Fruit fly (Drosophila melanogaster) whole organism, prepupa: ENCODE measurements around the gene EloA.
A peak's percentile ranks its signal among the peaks of the same experiment; 100 is the strongest.

ENCODE experiments used
- Blimp-1 ChIP-seq: fragments of 200-800 bp; sonication (Bioruptor generic); optimal IDR thresholded peaks from 3 replicates; lab custom pipeline; 2017; ENCODE audit warnings: missing biosample characterization, missing genetic modification characterization, mild to moderate bottlenecking, moderate library complexity, missing genetic modification reagents
- CG10631 ChIP-seq: fragments of 200-800 bp; sonication (Bioruptor generic); optimal IDR thresholded peaks from 2 replicates; lab custom pipeline; 2016; ENCODE audit warnings: missing biosample characterization, missing genetic modification characterization
- CG11762 ChIP-seq: fragments of 200-800 bp; sonication (Bioruptor generic); optimal IDR thresholded peaks from 3 replicates; lab custom pipeline; 2016; ENCODE audit warnings: missing biosample characterization, missing genetic modification characterization; ENCODE audit not compliant: insufficient read depth
- CG11902 ChIP-seq: fragments of 200-800 bp; sonication (Bioruptor generic); optimal IDR thresholded peaks from 3 replicates; lab custom pipeline; 2016; ENCODE audit warnings: missing biosample characterization, missing genetic modification characterization
- CG15336 ChIP-seq: fragments of 200-800 bp; sonication (Bioruptor generic); IDR thresholded peaks from 2 replicates; pipeline ENCODE4 v1.3.6; 2022; ENCODE audit warnings: missing biosample characterization, missing genetic modification characterization
- CG1621 ChIP-seq: fragments of 200-800 bp; sonication (Bioruptor generic); optimal IDR thresholded peaks from 3 replicates; lab custom pipeline; 2018; ENCODE audit warnings: missing biosample characterization, mild to moderate bottlenecking, missing genetic modification characterization
- CG16779 ChIP-seq: fragments of 200-800 bp; sonication (Bioruptor generic); optimal IDR thresholded peaks from 3 replicates; lab custom pipeline; 2017; ENCODE audit warnings: missing biosample characterization, mild to moderate bottlenecking, missing genetic modification characterization
- CG31627 ChIP-seq: fragments of 200-800 bp; sonication (Bioruptor generic); optimal IDR thresholded peaks from 3 replicates; lab custom pipeline; 2016; ENCODE audit warnings: missing biosample characterization, missing genetic modification characterization
- CG32006 ChIP-seq: fragments of 200-800 bp; sonication (Bioruptor generic); optimal IDR thresholded peaks from 3 replicates; lab custom pipeline; 2017; ENCODE audit warnings: missing biosample characterization, mild to moderate bottlenecking, missing genetic modification characterization
- CG34406 ChIP-seq: fragments of 200-800 bp; sonication (Bioruptor generic); optimal IDR thresholded peaks from 3 replicates; lab custom pipeline; 2016; ENCODE audit warnings: missing biosample characterization, missing genetic modification characterization
- CG3919 ChIP-seq: fragments of 200-800 bp; sonication (Bioruptor generic); optimal IDR thresholded peaks from 3 replicates; lab custom pipeline; 2016; ENCODE audit warnings: missing biosample characterization, missing genetic modification characterization
- CG6163 ChIP-seq: fragments of 200-800 bp; sonication (Bioruptor generic); IDR thresholded peaks from 3 replicates; pipeline ENCODE4 v1.3.6; 2022; ENCODE audit warnings: missing biosample characterization, missing genetic modification characterization
- CG6276 ChIP-seq: fragments of 200-800 bp; sonication (Bioruptor generic); optimal IDR thresholded peaks from 2 replicates; lab custom pipeline; 2017; ENCODE audit warnings: missing biosample characterization, mild to moderate bottlenecking, missing genetic modification characterization
- CG6792 ChIP-seq: fragments of 200-800 bp; sonication (Bioruptor generic); optimal IDR thresholded peaks from 3 replicates; lab custom pipeline; 2016; ENCODE audit warnings: missing biosample characterization, missing genetic modification characterization
- CG6808 ChIP-seq: fragments of 200-800 bp; sonication (Bioruptor generic); optimal IDR thresholded peaks from 3 replicates; lab custom pipeline; 2017; ENCODE audit warnings: missing biosample characterization, missing genetic modification characterization, mild to moderate bottlenecking, moderate library complexity, missing genetic modification reagents
- CG7368 ChIP-seq: fragments of 200-800 bp; sonication (Bioruptor generic); optimal IDR thresholded peaks from 3 replicates; lab custom pipeline; 2016; ENCODE audit warnings: missing biosample characterization, missing genetic modification characterization
- CG8119 ChIP-seq: fragments of 200-800 bp; sonication (Bioruptor generic); IDR thresholded peaks from 3 replicates; pipeline ENCODE4 v1.3.6; 2022; ENCODE audit warnings: missing biosample characterization, missing genetic modification characterization
- CG8319 ChIP-seq: fragments of 200-800 bp; sonication (Bioruptor generic); optimal IDR thresholded peaks from 3 replicates; lab custom pipeline; 2016; ENCODE audit warnings: missing biosample characterization, missing genetic modification characterization
- CG8632 ChIP-seq: fragments of 200-800 bp; sonication (Bioruptor generic); optimal IDR thresholded peaks from 3 replicates; lab custom pipeline; 2016; ENCODE audit warnings: missing biosample characterization, missing genetic modification characterization
- CG9139 ChIP-seq: fragments of 200-800 bp; sonication (Bioruptor generic); optimal IDR thresholded peaks from 3 replicates; lab custom pipeline; 2017; ENCODE audit warnings: missing biosample characterization, mild to moderate bottlenecking, missing genetic modification characterization
- Eip75B ChIP-seq: fragments of 200-800 bp; sonication (Bioruptor generic); optimal IDR thresholded peaks from 3 replicates; lab custom pipeline; 2016; ENCODE audit warnings: missing biosample characterization, missing genetic modification characterization
- Eip78C ChIP-seq: fragments of 200-800 bp; sonication (Bioruptor generic); peaks from one replicate; lab custom pipeline; 2016; ENCODE audit warnings: missing biosample characterization, missing genetic modification characterization
- Ets21C ChIP-seq: fragments of 200-800 bp; sonication (Bioruptor generic); optimal IDR thresholded peaks from 3 replicates; lab custom pipeline; 2016; ENCODE audit warnings: missing biosample characterization, missing genetic modification characterization
- Gug ChIP-seq: fragments of 200-800 bp; sonication (Bioruptor generic); IDR thresholded peaks from 2 replicates; pipeline ENCODE4 v1.3.6; 2022; ENCODE audit warnings: missing biosample characterization, missing genetic modification characterization
- Hr38 ChIP-seq: sonication (Bioruptor generic); optimal IDR thresholded peaks from 2 replicates; lab custom pipeline; 2016; ENCODE audit warnings: missing biosample characterization, missing genetic modification characterization
- Hr39 ChIP-seq: fragments of 200-800 bp; sonication (Bioruptor generic); optimal IDR thresholded peaks from 2 replicates; lab custom pipeline; 2016; ENCODE audit warnings: missing biosample characterization, missing genetic modification characterization
- Lpt ChIP-seq: fragments of 200-800 bp; sonication (Bioruptor generic); optimal IDR thresholded peaks from 3 replicates; lab custom pipeline; 2016; ENCODE audit warnings: missing biosample characterization, missing genetic modification characterization
- Met ChIP-seq: fragments of 200-800 bp; sonication (Bioruptor generic); optimal IDR thresholded peaks from 3 replicates; lab custom pipeline; 2016; ENCODE audit warnings: missing biosample characterization, missing genetic modification characterization
- Smox ChIP-seq: fragments of 200-800 bp; sonication (Bioruptor generic); optimal IDR thresholded peaks from 3 replicates; lab custom pipeline; 2016; ENCODE audit warnings: missing biosample characterization, missing genetic modification characterization
- Sox102F ChIP-seq: fragments of 200-800 bp; sonication (Bioruptor generic); optimal IDR thresholded peaks from 2 replicates; lab custom pipeline; 2016; ENCODE audit warnings: missing biosample characterization, mild to moderate bottlenecking, missing genetic modification characterization
- Sox14 ChIP-seq: fragments of 200-800 bp; sonication (Bioruptor generic); optimal IDR thresholded peaks from 3 replicates; lab custom pipeline; 2016; ENCODE audit warnings: missing biosample characterization, missing genetic modification characterization
- Sox15 ChIP-seq: fragments of 200-800 bp; sonication (Bioruptor generic); optimal IDR thresholded peaks from 3 replicates; lab custom pipeline; 2016; ENCODE audit warnings: missing biosample characterization, missing genetic modification characterization
- achi ChIP-seq: fragments of 200-800 bp; sonication (Bioruptor generic); optimal IDR thresholded peaks from 3 replicates; lab custom pipeline; 2016; ENCODE audit warnings: missing biosample characterization, missing genetic modification characterization
- acj6 ChIP-seq: fragments of 200-800 bp; sonication (Bioruptor generic); optimal IDR thresholded peaks from 3 replicates; lab custom pipeline; 2016; ENCODE audit warnings: missing biosample characterization, missing genetic modification characterization
- cyc ChIP-seq: fragments of 200-800 bp; sonication (Bioruptor generic); optimal IDR thresholded peaks from 3 replicates; lab custom pipeline; 2016; ENCODE audit warnings: missing biosample characterization, missing genetic modification characterization
- dac ChIP-seq: fragments of 200-800 bp; sonication (Bioruptor generic); optimal IDR thresholded peaks from 2 replicates; lab custom pipeline; 2017; ENCODE audit warnings: missing biosample characterization, mild to moderate bottlenecking, missing genetic modification characterization
- dsx ChIP-seq: fragments of 200-800 bp; optimal IDR thresholded peaks from 3 replicates; lab custom pipeline; 2019; ENCODE audit warnings: missing biosample characterization, mild to moderate bottlenecking, missing genetic modification characterization, moderate library complexity; ENCODE audit not compliant: poor library complexity, severe bottlenecking
- eg ChIP-seq: fragments of 200-800 bp; sonication (Bioruptor generic); IDR thresholded peaks from 3 replicates; pipeline ENCODE4 v1.3.6; 2022; ENCODE audit warnings: missing biosample characterization, missing genetic modification characterization
- esn ChIP-seq: fragments of 200-800 bp; sonication (Bioruptor generic); optimal IDR thresholded peaks from 2 replicates; lab custom pipeline; 2016; ENCODE audit warnings: missing biosample characterization, mild to moderate bottlenecking, missing genetic modification characterization, moderate library complexity
- fd59A ChIP-seq: fragments of 200-800 bp; sonication (Bioruptor generic); optimal IDR thresholded peaks from 2 replicates; lab custom pipeline; 2017; ENCODE audit warnings: missing biosample characterization, mild to moderate bottlenecking, missing genetic modification characterization, missing genetic modification reagents
- fd85E ChIP-seq: fragments of 200-800 bp; sonication (Bioruptor generic); optimal IDR thresholded peaks from 3 replicates; lab custom pipeline; 2016; ENCODE audit warnings: missing biosample characterization, missing genetic modification characterization
- fkh ChIP-seq: fragments of 200-800 bp; sonication (Bioruptor generic); optimal IDR thresholded peaks from 3 replicates; lab custom pipeline; 2017; ENCODE audit warnings: missing biosample characterization, mild to moderate bottlenecking, missing genetic modification characterization, moderate library complexity
- lz ChIP-seq: fragments of 200-800 bp; sonication (Bioruptor generic); optimal IDR thresholded peaks from 3 replicates; lab custom pipeline; 2016; ENCODE audit warnings: missing biosample characterization, missing genetic modification characterization
- net ChIP-seq: fragments of 200-800 bp; sonication (Bioruptor generic); optimal IDR thresholded peaks from 3 replicates; lab custom pipeline; 2016; ENCODE audit warnings: missing biosample characterization, missing genetic modification characterization
- salr ChIP-seq, 2 experiments: fragments of 200-800 bp; sonication (Bioruptor generic); optimal IDR thresholded peaks; 3 replicates each; lab custom pipeline; 2016 to 2018; ENCODE audit warnings: missing biosample characterization in 2 of 2, missing genetic modification characterization in 2 of 2, mild to moderate bottlenecking in 1 of 2
- ss ChIP-seq, 2 experiments: fragments of 200-800 bp; sonication (Bioruptor generic); optimal IDR thresholded peaks; 2 replicates in 1 of 2; 3 replicates in 1 of 2; lab custom pipeline; 2017 to 2018; ENCODE audit warnings: mild to moderate bottlenecking in 2 of 2, missing biosample characterization in 2 of 2, missing genetic modification characterization in 2 of 2, moderate library complexity in 1 of 2
- svp ChIP-seq: fragments of 200-800 bp; sonication (Bioruptor generic); peaks from one replicate; lab custom pipeline; 2016; ENCODE audit warnings: missing biosample characterization, missing genetic modification characterization
- vri ChIP-seq: fragments of 200-800 bp; sonication (Bioruptor generic); optimal IDR thresholded peaks from 3 replicates; lab custom pipeline; 2016; ENCODE audit warnings: missing biosample characterization, mild to moderate bottlenecking, missing genetic modification characterization

Gene EloA

dm6 chr3R:23293066-23293777 lies 41.9 kb downstream of the EloA start (continued):
- TF ChIP-seq CG34406 (GFP tag; lab: Kevin White, UChicago) (peak; percentile 39), fd85E (GFP tag; lab: Kevin White, UChicago) (no peak), net (peak; percentile 74), Hr38 (GFP tag; lab: Kevin White, UChicago) (no peak), CG6276 (GFP tag; lab: Kevin White, UChicago) (peak; percentile 32), CG6792 (GFP tag; lab: Kevin White, UChicago) (no peak), CG8319 (GFP tag; lab: Kevin White, UChicago) (peak; percentile 7), Eip75B (GFP tag; lab: Kevin White, UChicago) (peak; percentile 36)

DNA sequence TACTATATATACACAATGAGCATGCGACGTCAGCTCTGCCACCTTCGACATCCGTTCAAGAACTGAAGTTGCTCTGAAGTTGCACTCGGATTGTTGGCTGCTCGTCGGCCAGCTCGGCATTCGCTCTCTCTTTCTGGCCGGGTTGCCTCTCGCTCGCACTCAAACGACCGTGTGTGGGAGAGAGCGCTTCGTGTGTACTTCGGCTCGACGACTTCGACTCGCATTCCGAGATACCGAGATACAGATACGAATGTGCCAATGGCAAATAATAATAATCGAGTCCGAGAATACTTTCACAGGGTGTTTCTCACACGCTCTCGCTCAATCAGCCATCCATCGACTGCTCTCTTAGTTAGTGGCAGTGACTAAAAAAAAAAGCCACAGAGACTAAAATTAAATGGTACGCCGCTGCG lies 44.0 kb downstream of the EloA start:
- TF ChIP-seq CG8319 (GFP tag; lab: Kevin White, UChicago) (peak; percentile 40), fd85E (GFP tag; lab: Kevin White, UChicago) (peak; percentile 53), ss (GFP tag; optimal IDR thresholded peaks at IDR 0.05; lab: Kevin White, UChicago) (peak; percentile 83 to 84), salr (GFP tag; optimal IDR thresholded peaks at IDR 0.05; lab: Kevin White, UChicago) (peak; percentile 54 to 58), vri (GFP tag; lab: Kevin White, UChicago) (peak; percentile 82), CG31627 (no peak), Lpt (GFP tag; lab: Kevin White, UChicago) (peak; percentile 53), Sox15 (GFP tag; lab: Kevin White, UChicago) (no peak), CG15336 (GFP tag; lab: Robert Waterston, UW) (peak; percentile 73), eg (peak; percentile 83), fkh (peak; percentile 78), lz (peak; percentile 12), CG1621 (tag; lab: Kevin White, UChicago) (peak; percentile 72), CG8119 (GFP tag; lab: Robert Waterston, UW) (peak; percentile 78), acj6 (peak; percentile 23), CG8632 (GFP tag; lab: Kevin White, UChicago) (peak; percentile 39), CG6163 (GFP tag; lab: Robert Waterston, UW) (peak; percentile 78), Sox102F (peak; percentile 74), svp (GFP tag; lab: Kevin White, UChicago) (peak; percentile 81), CG3919 (GFP tag; lab: Kevin White, UChicago) (peak; percentile 73), dsx (GFP tag; lab: Kevin White, UChicago) (peak; percentile 78), Gug (GFP tag; lab: Robert Waterston, UW) (no peak), CG9139 (GFP tag; lab: Kevin White, UChicago) (peak; percentile 51), CG7368 (GFP tag; lab: Kevin White, UChicago) (peak; percentile 60), CG6276 (GFP tag; lab: Kevin White, UChicago) (peak; percentile 70), fd59A (peak; percentile 23), cyc (GFP tag; lab: Kevin White, UChicago) (peak; percentile 9), CG11762 (GFP tag; lab: Kevin White, UChicago) (no peak), CG11902 (GFP tag; lab: Kevin White, UChicago) (no peak), CG16779 (peak; percentile 30), dac (GFP tag; lab: Kevin White, UChicago) (peak; percentile 17), CG10631 (no peak), CG32006 (GFP tag; lab: Kevin White, UChicago) (peak; percentile 51), Met (GFP tag; lab: Kevin White, UChicago) (peak; percentile 49), Smox (peak; percentile 22), achi (GFP tag; lab: Kevin White, UChicago) (peak; percentile 56), Sox14 (peak; percentile 54), CG6808 (peak; percentile 67), Eip78C (peak; percentile 84), esn (GFP tag; lab: Kevin White, UChicago) (peak; percentile 52), Blimp-1 (GFP tag; lab: Kevin White, UChicago) (peak; percentile 12), CG6792 (GFP tag; lab: Kevin White, UChicago) (peak; percentile 16), Hr39 (GFP tag; lab: Kevin White, UChicago) (no peak), Ets21C (GFP tag; lab: Kevin White, UChicago) (no peak), Hr38 (GFP tag; lab: Kevin White, UChicago) (no peak)
